Worm (Caenorhabditis elegans): ENCODE results near the gene R09D1.12.

Gene R09D1.12

ce11 chrII:9426076-9426475 is 26.0 kb downstream of the R09D1.12 start, which contains the start of gene M176.10:
TSS of gene M176.10 (minus strand) at chrII:9426176.
- TF ChIP-seq unc-62 (GFP tag; optimal IDR thresholded peaks at IDR 0.05) = no peak

ce11 chrII:9421969-9422368 is 30.1 kb downstream of the R09D1.12 start, which contains the start of gene M176.11:
TSS of gene M176.11 (plus strand) at chrII:9422269.
- no peak for TF ChIP-seq unc-62 (GFP tag; optimal IDR thresholded peaks at IDR 0.05)

- TF ChIP-seq unc-62 (GFP tag; optimal IDR thresholded peaks at IDR 0.05) = no peak
Observed at ce11 chrII:9418843-9419532, 33.1 kb downstream of the R09D1.12 start.

ce11 chrII:9418065-9418567 is 34.0 kb downstream of the R09D1.12 start, which contains the start of the genes M176.4 and M176.16:
TSS of gene M176.4 (plus strand) at chrII:9418365.
TSS of gene M176.16 (plus strand) at chrII:9418517.
- no peak for TF ChIP-seq unc-62 (GFP tag; optimal IDR thresholded peaks at IDR 0.05)

- no peak for TF ChIP-seq unc-62 (GFP tag; optimal IDR thresholded peaks at IDR 0.05)
Observed at ce11 chrII:9416381-9417276, 35.4 kb downstream of the R09D1.12 start, which contains the start of the genes gss-1 and chch-3. TSS of gene gss-1 (minus strand) at chrII:9416431. TSS of gene chch-3 (plus strand) at chrII:9417013.

- no peak for TF ChIP-seq unc-62 (GFP tag; optimal IDR thresholded peaks at IDR 0.05)
Observed at ce11 chrII:9412086-9412608, 39.9 kb downstream of the R09D1.12 start, which contains the start of gene arrd-3. TSS of gene arrd-3 (plus strand) at chrII:9412558.

- no peak for TF ChIP-seq unc-62 (GFP tag; optimal IDR thresholded peaks at IDR 0.05)
Observed at ce11 chrII:9411497-9411896, 40.6 kb downstream of the R09D1.12 start, which contains the start of gene M176.9. TSS of gene M176.9 (minus strand) at chrII:9411597.

- TF ChIP-seq unc-62 (GFP tag; optimal IDR thresholded peaks at IDR 0.05) = no peak
Observed at ce11 chrII:9407469-9407868, 44.6 kb downstream of the R09D1.12 start, which contains the start of gene arrd-2. TSS of gene arrd-2 (plus strand) at chrII:9407769.

- TF ChIP-seq unc-62 (GFP tag; optimal IDR thresholded peaks at IDR 0.05) = no peak
Observed at ce11 chrII:9407020-9407419, 45.1 kb downstream of the R09D1.12 start, which contains the start of gene mpz-6. TSS of gene mpz-6 (minus strand) at chrII:9407120.

ce11 chrII:9403846-9404245 is 48.2 kb downstream of the R09D1.12 start, which contains the start of gene Y51B9A.5:
TSS of gene Y51B9A.5 (plus strand) at chrII:9404146.
- TF ChIP-seq unc-62 (GFP tag; optimal IDR thresholded peaks at IDR 0.05) = no peak

ce11 chrII:9403087-9403486 is 49.0 kb downstream of the R09D1.12 start, which contains the start of gene Y51B9A.6:
TSS of gene Y51B9A.6 (minus strand) at chrII:9403187.
- TF ChIP-seq unc-62 (GFP tag; optimal IDR thresholded peaks at IDR 0.05) = no peak
